Fruit fly (Drosophila melanogaster) whole organism, embryonic: ENCODE results near the gene CG31467.
A peak's percentile ranks its signal among the peaks of the same experiment; 100 is the strongest.

ENCODE experiments used
- Abd-B ChIP-seq: fragments of 200-800 bp; sonication (Bioruptor generic); optimal IDR thresholded peaks from 2 replicates; lab custom pipeline; 2018; ENCODE audit warnings: missing biosample characterization, mild to moderate bottlenecking, missing genetic modification characterization, moderate library complexity
- Atf-2 ChIP-seq: fragments of 200-800 bp; sonication (Bioruptor generic); optimal IDR thresholded peaks from 2 replicates; lab custom pipeline; 2016; ENCODE audit warnings: missing biosample characterization, missing genetic modification characterization
- BtbVII ChIP-seq: fragments of 200-800 bp; sonication (Bioruptor generic); optimal IDR thresholded peaks from 3 replicates; lab custom pipeline; 2017; ENCODE audit warnings: missing biosample characterization, mild to moderate bottlenecking, missing genetic modification characterization
- CG12219 ChIP-seq: fragments of 200-800 bp; sonication (Bioruptor generic); optimal IDR thresholded peaks from 3 replicates; lab custom pipeline; 2018; ENCODE audit warnings: missing biosample characterization, mild to moderate bottlenecking, missing genetic modification characterization
- CG13624 ChIP-seq: fragments of 200-800 bp; sonication (Bioruptor generic); optimal IDR thresholded peaks from 2 replicates; lab custom pipeline; 2016; ENCODE audit warnings: missing biosample characterization, missing genetic modification characterization
- CG13775 ChIP-seq: fragments of 200-800 bp; sonication (Bioruptor generic); optimal IDR thresholded peaks from 3 replicates; lab custom pipeline; 2017; ENCODE audit warnings: missing biosample characterization, mild to moderate bottlenecking, missing genetic modification characterization
- CG15601 ChIP-seq: fragments of 200-800 bp; sonication (Bioruptor generic); optimal IDR thresholded peaks from 3 replicates; lab custom pipeline; 2019; ENCODE audit warnings: missing biosample characterization, mild to moderate bottlenecking, missing genetic modification characterization, moderate library complexity
- CG17385 ChIP-seq: fragments of 200-800 bp; sonication (Bioruptor generic); optimal IDR thresholded peaks from 3 replicates; lab custom pipeline; 2018; ENCODE audit warnings: missing biosample characterization, mild to moderate bottlenecking, missing genetic modification characterization
- CG17568 ChIP-seq: fragments of 200-800 bp; sonication (Bioruptor generic); optimal IDR thresholded peaks from 2 replicates; lab custom pipeline; 2018; ENCODE audit warnings: missing biosample characterization, mild to moderate bottlenecking, missing genetic modification characterization, moderate library complexity
- CG18011 ChIP-seq: fragments of 200-800 bp; sonication (Bioruptor generic); optimal IDR thresholded peaks from 2 replicates; lab custom pipeline; 2017; ENCODE audit warnings: missing biosample characterization, missing genetic modification characterization, mild to moderate bottlenecking, moderate library complexity, missing genotype
- CG18476 ChIP-seq: fragments of 200-800 bp; sonication (Bioruptor generic); optimal IDR thresholded peaks from 2 replicates; lab custom pipeline; 2016; ENCODE audit warnings: missing biosample characterization, mild to moderate bottlenecking, missing genetic modification characterization
- CG2202 ChIP-seq: fragments of 200-800 bp; sonication (Bioruptor generic); optimal IDR thresholded peaks from 2 replicates; lab custom pipeline; 2018; ENCODE audit warnings: missing biosample characterization, mild to moderate bottlenecking, missing genetic modification characterization
- CG2889 ChIP-seq: fragments of 200-800 bp; sonication (Bioruptor generic); IDR thresholded peaks from 3 replicates; pipeline ENCODE4 v1.3.6; 2022; ENCODE audit warnings: missing biosample characterization, missing genetic modification characterization
- CG3065 ChIP-seq: fragments of 200-800 bp; sonication (Bioruptor generic); optimal IDR thresholded peaks from 2 replicates; lab custom pipeline; 2016; ENCODE audit warnings: missing biosample characterization, missing genetic modification characterization
- CG32772 ChIP-seq: fragments of 200-800 bp; sonication (Bioruptor generic); IDR thresholded peaks from 2 replicates; pipeline ENCODE4 v1.3.6; 2022; ENCODE audit warnings: missing biosample characterization, missing genetic modification characterization
- CG3407 ChIP-seq: fragments of 200-800 bp; sonication (Bioruptor generic); optimal IDR thresholded peaks from 2 replicates; lab custom pipeline; 2018; ENCODE audit warnings: missing biosample characterization, mild to moderate bottlenecking, missing genetic modification characterization
- CG34224 ChIP-seq: fragments of 200-800 bp; sonication (Bioruptor generic); IDR thresholded peaks from 3 replicates; pipeline ENCODE4 v1.3.6; 2022; ENCODE audit warnings: missing biosample characterization, missing genetic modification characterization; ENCODE audit not compliant: partially characterized antibody
- CG34376 ChIP-seq: fragments of 200-800 bp; sonication (Bioruptor generic); optimal IDR thresholded peaks from 2 replicates; lab custom pipeline; 2018; ENCODE audit warnings: missing biosample characterization, mild to moderate bottlenecking, missing genetic modification characterization
- CG4404 ChIP-seq: fragments of 200-800 bp; sonication (Bioruptor generic); IDR thresholded peaks from 2 replicates; pipeline ENCODE4 v1.3.6; 2022; ENCODE audit warnings: missing biosample characterization, missing genetic modification characterization
- CG6854 ChIP-seq: fragments of 200-800 bp; sonication (Bioruptor generic); optimal IDR thresholded peaks from 3 replicates; lab custom pipeline; 2017; ENCODE audit warnings: missing biosample characterization, mild to moderate bottlenecking, missing genetic modification characterization
- CG7745 ChIP-seq: fragments of 200-800 bp; sonication (Bioruptor generic); optimal IDR thresholded peaks from 2 replicates; lab custom pipeline; 2018; ENCODE audit warnings: missing biosample characterization, mild to moderate bottlenecking, missing genetic modification characterization, moderate library complexity
- CG8281 ChIP-seq: fragments of 200-800 bp; sonication (Bioruptor generic); optimal IDR thresholded peaks from 2 replicates; lab custom pipeline; 2018; ENCODE audit warnings: missing biosample characterization, mild to moderate bottlenecking, missing genetic modification characterization, moderate library complexity
- CrebB ChIP-seq: fragments of 200-800 bp; sonication (Bioruptor generic); optimal IDR thresholded peaks from 3 replicates; lab custom pipeline; 2018; ENCODE audit warnings: missing biosample characterization, mild to moderate bottlenecking, missing genetic modification characterization
- Dbx ChIP-seq: fragments of 200-800 bp; sonication (Bioruptor generic); IDR thresholded peaks from 3 replicates; pipeline ENCODE4 v1.3.6; 2022; ENCODE audit warnings: missing biosample characterization, missing genetic modification characterization
- Dek ChIP-seq: fragments of 200-800 bp; sonication (Bioruptor generic); optimal IDR thresholded peaks from 3 replicates; lab custom pipeline; 2019; ENCODE audit warnings: missing biosample characterization, mild to moderate bottlenecking, missing genetic modification characterization, moderate library complexity
- Doc2 ChIP-seq: fragments of 200-800 bp; sonication (Bioruptor generic); IDR thresholded peaks from 2 replicates; pipeline ENCODE4 v1.3.6; 2022; ENCODE audit warnings: missing biosample characterization, missing genetic modification characterization
- E2f1 ChIP-seq: fragments of 200-800 bp; sonication (Bioruptor generic); IDR thresholded peaks from 2 replicates; pipeline ENCODE4 v1.3.6; 2022; ENCODE audit warnings: missing biosample characterization, missing genetic modification characterization
- Ets97D ChIP-seq: fragments of 200-800 bp; sonication (Bioruptor generic); optimal IDR thresholded peaks from 3 replicates; lab custom pipeline; 2016; ENCODE audit warnings: missing biosample characterization, missing genetic modification characterization
- Gug ChIP-seq: fragments of 200-800 bp; sonication (Bioruptor generic); IDR thresholded peaks from 4 replicates; pipeline ENCODE4 v1.3.6; 2022; ENCODE audit warnings: missing biosample characterization, missing genetic modification characterization
- H15 ChIP-seq: fragments of 200-800 bp; sonication (Bioruptor generic); IDR thresholded peaks from 3 replicates; pipeline ENCODE4 v1.3.6; 2022; ENCODE audit warnings: missing biosample characterization, missing genetic modification characterization
- H2.0 ChIP-seq: fragments of 200-800 bp; sonication (Bioruptor generic); IDR thresholded peaks from 2 replicates; pipeline ENCODE4 v1.3.6; 2022; ENCODE audit warnings: missing biosample characterization, missing genetic modification characterization
- HLH4C ChIP-seq: fragments of 200-800 bp; sonication (Bioruptor generic); IDR thresholded peaks from 3 replicates; pipeline ENCODE4 v1.3.6; 2022; ENCODE audit warnings: missing biosample characterization, missing genetic modification characterization; ENCODE audit not compliant: partially characterized antibody
- Hr3 ChIP-seq: fragments of 200-800 bp; sonication (Bioruptor generic); optimal IDR thresholded peaks from 3 replicates; lab custom pipeline; 2016; ENCODE audit warnings: missing biosample characterization, missing genetic modification characterization
- Nf-YA ChIP-seq: fragments of 200-800 bp; sonication (Bioruptor generic); IDR thresholded peaks from 2 replicates; pipeline ENCODE4 v1.3.6; 2022; ENCODE audit warnings: missing biosample characterization, missing genetic modification characterization
- Spps ChIP-seq: fragments of 200-800 bp; sonication (Bioruptor generic); optimal IDR thresholded peaks from 2 replicates; lab custom pipeline; 2018; ENCODE audit warnings: missing biosample characterization, mild to moderate bottlenecking, missing genetic modification characterization
- Sry-β ChIP-seq: fragments of 200-800 bp; sonication (Bioruptor generic); optimal IDR thresholded peaks from 2 replicates; lab custom pipeline; 2018; ENCODE audit warnings: missing biosample characterization, mild to moderate bottlenecking, missing genetic modification characterization, moderate library complexity
- TFAM ChIP-seq: fragments of 200-800 bp; sonication (Bioruptor generic); optimal IDR thresholded peaks from 2 replicates; lab custom pipeline; 2017; ENCODE audit warnings: missing biosample characterization, missing genetic modification characterization, inconsistent platforms
- Trl ChIP-seq, 3 experiments: fragments of >200 bp in 2 of 3; fragments of 200-800 bp in 1 of 3; sonication (Bioruptor generic) in 1 of 3; optimal IDR thresholded peaks; 2 replicates in 1 of 3; 3 replicates in 2 of 3; lab custom pipeline; 2016 to 2017; ENCODE audit warnings: missing biosample characterization in 1 of 3, missing genetic modification characterization in 1 of 3
- ap ChIP-seq: fragments of 200-800 bp; sonication (Bioruptor generic); IDR thresholded peaks from 2 replicates; pipeline ENCODE4 v1.3.6; 2022; ENCODE audit warnings: missing biosample characterization, missing genetic modification characterization
- ase ChIP-seq: fragments of 200-800 bp; sonication (Bioruptor generic); IDR thresholded peaks from 3 replicates; pipeline ENCODE4 v1.3.6; 2022; ENCODE audit warnings: missing biosample characterization, missing genetic modification characterization
- dmrt99B ChIP-seq: fragments of 200-800 bp; sonication (Bioruptor generic); optimal IDR thresholded peaks from 2 replicates; lab custom pipeline; 2018; ENCODE audit warnings: missing biosample characterization, mild to moderate bottlenecking, missing genetic modification characterization, moderate library complexity
- gcm2 ChIP-seq: fragments of 200-800 bp; sonication (Bioruptor generic); optimal IDR thresholded peaks from 2 replicates; lab custom pipeline; 2016; ENCODE audit warnings: missing biosample characterization, missing genetic modification characterization
- hb ChIP-seq: fragments of 200-800 bp; sonication (Bioruptor generic); IDR thresholded peaks from 3 replicates; pipeline ENCODE4 v1.3.6; 2022; ENCODE audit warnings: missing biosample characterization, missing genetic modification characterization; ENCODE audit not compliant: partially characterized antibody
- odd ChIP-seq: fragments of 200-800 bp; sonication (Bioruptor generic); optimal IDR thresholded peaks from 2 replicates; lab custom pipeline; 2017; ENCODE audit warnings: missing biosample characterization, mild to moderate bottlenecking, missing genetic modification characterization
- otp ChIP-seq: fragments of 200-800 bp; sonication (Bioruptor generic); IDR thresholded peaks from 3 replicates; pipeline ENCODE4, ENCODE4 v1.3.6; 2022; ENCODE audit warnings: missing biosample characterization, missing genetic modification characterization
- ranshi ChIP-seq: fragments of 200-800 bp; sonication (Bioruptor generic); IDR thresholded peaks from 2 replicates; pipeline ENCODE4 v1.3.6; 2022; ENCODE audit warnings: missing biosample characterization, missing genetic modification characterization
- slbo ChIP-seq: fragments of 200-800 bp; sonication (Bioruptor generic); IDR thresholded peaks from 2 replicates; pipeline ENCODE4 v1.3.6; 2022; ENCODE audit warnings: missing biosample characterization, missing genetic modification characterization
- tin ChIP-seq: fragments of 200-800 bp; sonication (Bioruptor generic); optimal IDR thresholded peaks from 3 replicates; lab custom pipeline; 2016; ENCODE audit warnings: missing biosample characterization, missing genetic modification characterization
- ttk ChIP-seq: fragments of 200-800 bp; sonication (Bioruptor generic); IDR thresholded peaks from 2 replicates; pipeline ENCODE4 v2.1.2; 2022; ENCODE audit warnings: missing biosample characterization, missing genetic modification characterization
- z ChIP-seq: fragments of 200-800 bp; sonication (Bioruptor generic); IDR thresholded peaks from 3 replicates; pipeline ENCODE4 v1.3.6; 2022; ENCODE audit warnings: missing biosample characterization, missing genetic modification characterization
- zen ChIP-seq: fragments of 200-800 bp; sonication (Bioruptor generic); optimal IDR thresholded peaks from 3 replicates; lab custom pipeline; 2018; ENCODE audit warnings: missing biosample characterization, mild to moderate bottlenecking, missing genetic modification characterization, moderate library complexity

Gene CG31467

DNA sequence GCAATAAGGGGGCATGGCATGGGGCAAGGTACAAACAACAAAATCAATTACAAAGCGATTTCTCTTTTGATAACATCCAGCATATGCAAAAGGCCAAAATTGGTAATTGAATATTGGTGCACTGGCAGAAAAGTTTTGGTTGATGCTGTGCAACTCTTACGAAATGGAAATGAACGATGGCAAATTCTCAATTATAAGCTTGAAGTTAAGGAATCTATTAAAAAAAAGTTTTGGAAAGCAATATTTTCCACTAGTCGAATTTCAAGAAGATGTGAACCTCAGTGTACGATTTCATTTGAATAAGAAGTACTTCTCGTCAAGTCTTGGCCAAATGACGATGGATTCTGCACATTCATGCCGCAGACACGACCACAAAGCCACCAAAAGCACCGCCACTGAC is 50.7 kb downstream of the CG31467 start (continued):
- TF ChIP-seq Dbx (GFP tag; lab: Robert Waterston, UW) = no peak
- TF ChIP-seq CrebB = no peak
- TF ChIP-seq CG2202 = no peak
- TF ChIP-seq Doc2 (GFP tag; lab: Robert Waterston, UW) = no peak
- TF ChIP-seq TFAM (GFP tag; lab: Kevin White, UChicago) = no peak
- TF ChIP-seq CG3065 (GFP tag; lab: Kevin White, UChicago) = no peak
- TF ChIP-seq tin (GFP tag; lab: Kevin White, UChicago) = peak; percentile 6
- no peak for TF ChIP-seq Ets97D (GFP tag; lab: Kevin White, UChicago)
- no peak for TF ChIP-seq H2.0 (GFP tag; lab: Robert Waterston, UW)
- no peak for TF ChIP-seq hb (GFP tag; lab: Robert Waterston, UW)
- 0 out of 3 replicates have a peak, but pooled peaks have one; percentile 19 for TF ChIP-seq H15 (GFP tag; lab: Robert Waterston, UW)
- no peak for TF ChIP-seq odd (GFP tag; lab: Kevin White, UChicago)
- no peak for TF ChIP-seq CG2889
- no peak for TF ChIP-seq CG7745 (tag; lab: Kevin White, UChicago)
- TF ChIP-seq CG3407 (GFP tag; lab: Kevin White, UChicago) = no peak
- 0 out of 2 replicates have a peak, but pooled peaks have one; percentile 8 for TF ChIP-seq CG4404 (GFP tag; lab: Robert Waterston, UW)
- TF ChIP-seq CG15601 (tag; lab: Kevin White, UChicago) = peak; percentile 6
- no peak for TF ChIP-seq ap
- no peak; the same call in 1 of the 2 replicates for TF ChIP-seq ranshi (GFP tag; lab: Robert Waterston, UW)
- no peak for TF ChIP-seq Abd-B (GFP tag; lab: Kevin White, UChicago)
- 0 out of 2 replicates have a peak, but pooled peaks have one; percentile 31 for TF ChIP-seq E2f1 (GFP tag; lab: Robert Waterston, UW)
- TF ChIP-seq z (GFP tag; lab: Robert Waterston, UW) = no peak
- no peak for TF ChIP-seq Gug (GFP tag; lab: Robert Waterston, UW)
- TF ChIP-seq CG17385 (GFP tag; lab: Kevin White, UChicago) = no peak
- no peak for TF ChIP-seq CG13775
- TF ChIP-seq Trl (optimal IDR thresholded peaks at IDR 0.05; lab: Kevin White, UChicago) = no peak
- peak; percentile 40 for TF ChIP-seq Trl (GFP tag; optimal IDR thresholded peaks at IDR 0.05; lab: Kevin White, UChicago)
- peak; percentile 25 for TF ChIP-seq Spps
- no peak for TF ChIP-seq zen (tag; lab: Kevin White, UChicago)
- no peak for TF ChIP-seq otp (GFP tag; lab: Robert Waterston, UW)
- TF ChIP-seq CG8281 (tag; lab: Kevin White, UChicago) = no peak
- TF ChIP-seq Atf-2 (GFP tag; lab: Kevin White, UChicago) = no peak
- TF ChIP-seq dmrt99B (tag; lab: Kevin White, UChicago) = peak; percentile 36
- no peak for TF ChIP-seq CG34376 (GFP tag; lab: Kevin White, UChicago)
- TF ChIP-seq CG34224 = no peak
- TF ChIP-seq Nf-YA (GFP tag; lab: Robert Waterston, UW) = no peak
- TF ChIP-seq ttk (GFP tag; lab: Robert Waterston, UW) = no peak
- TF ChIP-seq BtbVII (GFP tag; lab: Kevin White, UChicago) = no peak
- no peak for TF ChIP-seq CG18476 (GFP tag; lab: Kevin White, UChicago)
- TF ChIP-seq CG18011 (GFP tag; lab: Kevin White, UChicago) = no peak
- TF ChIP-seq slbo = 0 out of 2 replicates have a peak, but pooled peaks have one; percentile 38
- no peak for TF ChIP-seq Dek (tag; lab: Kevin White, UChicago)
- no peak for TF ChIP-seq gcm2 (GFP tag; lab: Kevin White, UChicago)
- TF ChIP-seq CG13624 (GFP tag; lab: Kevin White, UChicago) = no peak
- no peak for TF ChIP-seq Sry-β
- no peak for TF ChIP-seq CG17568 (GFP tag; lab: Kevin White, UChicago)
- no peak for TF ChIP-seq CG6854 (GFP tag; lab: Kevin White, UChicago)
- TF ChIP-seq Hr3 (GFP tag; lab: Kevin White, UChicago) = no peak
- 0 out of 3 replicates have a peak, but pooled peaks have one; percentile 26 for TF ChIP-seq ase
- TF ChIP-seq CG32772 (GFP tag; lab: Robert Waterston, UW) = peak; percentile 50; the same call in 1 of the 2 replicates
- TF ChIP-seq CG12219 (GFP tag; lab: Kevin White, UChicago) = no peak
- no peak for TF ChIP-seq HLH4C (GFP tag; lab: Robert Waterston, UW)
